Worm (Caenorhabditis elegans) whole organism, L3 larva: ENCODE results near the gene Y42G9A.3.

Experiments
- R02D3.7 ChIP-seq: fragments of 150-350 bp; optimal IDR thresholded peaks from 2 replicates; lab custom pipeline; 2014; ENCODE audit warnings: missing biosample characterization, missing genetic modification characterization
- ZK546.5 ChIP-seq: sonication (generic microtip); optimal IDR thresholded peaks from 2 replicates; lab custom pipeline; 2017; ENCODE audit warnings: missing biosample characterization, missing genetic modification characterization
- aly-2 ChIP-seq: fragments of 150-350 bp; optimal IDR thresholded peaks from 2 replicates; lab custom pipeline; 2014; ENCODE audit warnings: missing biosample characterization, missing genetic modification characterization
- ama-1 ChIP-seq: fragments of 150-350 bp; optimal IDR thresholded peaks from 2 replicates; lab custom pipeline; 2018
- ceh-16 ChIP-seq: sonication (generic microtip); optimal IDR thresholded peaks from 2 replicates; lab custom pipeline; 2017; ENCODE audit warnings: missing biosample characterization, missing genetic modification characterization
- ceh-28 ChIP-seq: fragments of 150-350 bp; optimal IDR thresholded peaks from 2 replicates; lab custom pipeline; 2014; ENCODE audit warnings: missing biosample characterization, missing genetic modification reagents, missing genetic modification characterization
- ceh-9 ChIP-seq: sonication (generic microtip); optimal IDR thresholded peaks from 2 replicates; lab custom pipeline; 2018; ENCODE audit warnings: missing biosample characterization, missing genetic modification characterization
- daf-12 ChIP-seq: fragments of 150-350 bp; optimal IDR thresholded peaks from 2 replicates; lab custom pipeline; 2014; ENCODE audit warnings: missing biosample characterization, missing genetic modification reagents, missing genetic modification characterization
- egl-27 ChIP-seq: sonication (generic microtip); optimal IDR thresholded peaks from 4 replicates; lab custom pipeline; 2017; ENCODE audit warnings: missing biosample characterization, missing genetic modification reagents, missing genetic modification characterization
- egl-5 ChIP-seq: fragments of 150-350 bp; optimal IDR thresholded peaks from 2 replicates; lab custom pipeline; 2017; ENCODE audit warnings: missing biosample characterization, missing genetic modification reagents, missing genetic modification characterization, inconsistent platforms
- elt-1 ChIP-seq: fragments of 150-350 bp; optimal IDR thresholded peaks from 2 replicates; lab custom pipeline; 2014; ENCODE audit warnings: missing biosample characterization, missing genetic modification characterization
- elt-2 ChIP-seq: sonication (generic microtip); optimal IDR thresholded peaks from 2 replicates; lab custom pipeline; 2016; ENCODE audit warnings: missing genetic modification reagents, mild to moderate bottlenecking, missing genetic modification characterization, missing compliant biosample characterization
- fkh-2 ChIP-seq: fragments of 150-350 bp; optimal IDR thresholded peaks from 2 replicates; lab custom pipeline; 2014; ENCODE audit warnings: missing biosample characterization, missing genetic modification reagents, missing genetic modification characterization
- fos-1 ChIP-seq: fragments of 150-350 bp; optimal IDR thresholded peaks from 2 replicates; lab custom pipeline; 2014; ENCODE audit warnings: missing biosample characterization, missing genetic modification characterization
- hmg-11 ChIP-seq: sonication (generic microtip); optimal IDR thresholded peaks from 2 replicates; lab custom pipeline; 2016; ENCODE audit warnings: missing genetic modification characterization, missing compliant biosample characterization
- jun-1 ChIP-seq: fragments of 150-350 bp; optimal IDR thresholded peaks from 2 replicates; lab custom pipeline; 2014; ENCODE audit warnings: missing biosample characterization, missing genetic modification reagents, missing genetic modification characterization
- lin-39 ChIP-seq: fragments of 150-350 bp; optimal IDR thresholded peaks from 2 replicates; lab custom pipeline; 2018; ENCODE audit warnings: missing biosample characterization, missing genetic modification reagents, missing genetic modification characterization
- lsy-12 ChIP-seq: sonication (generic microtip); optimal IDR thresholded peaks from 2 replicates; lab custom pipeline; 2016; ENCODE audit warnings: mild to moderate bottlenecking, missing genetic modification characterization, missing compliant biosample characterization
- mdl-1 ChIP-seq: fragments of 150-350 bp; optimal IDR thresholded peaks from 2 replicates; lab custom pipeline; 2014; ENCODE audit warnings: missing biosample characterization, missing genetic modification characterization
- nfya-1 ChIP-seq: sonication (generic microtip); optimal IDR thresholded peaks from 2 replicates; lab custom pipeline; 2017; ENCODE audit warnings: missing genetic modification characterization, mild to moderate bottlenecking, missing compliant biosample characterization, antibody characterized with exemption, moderate library complexity; ENCODE audit not compliant: insufficient read depth
- nhr-11 ChIP-seq: fragments of 150-350 bp; optimal IDR thresholded peaks from 2 replicates; lab custom pipeline; 2014; ENCODE audit warnings: missing biosample characterization, missing genetic modification characterization
- nhr-12 ChIP-seq: fragments of 150-350 bp; optimal IDR thresholded peaks from 2 replicates; lab custom pipeline; 2014; ENCODE audit warnings: missing biosample characterization, missing genetic modification characterization
- nhr-23 ChIP-seq: fragments of 150-350 bp; optimal IDR thresholded peaks from 2 replicates; lab custom pipeline; 2014; ENCODE audit warnings: missing biosample characterization, missing genetic modification reagents, missing genetic modification characterization
- nhr-237 ChIP-seq: fragments of 150-350 bp; optimal IDR thresholded peaks from 2 replicates; lab custom pipeline; 2014; ENCODE audit warnings: missing biosample characterization, missing genetic modification characterization
- nhr-25 ChIP-seq: sonication (generic microtip); optimal IDR thresholded peaks from 2 replicates; lab custom pipeline; 2017; ENCODE audit warnings: missing biosample characterization, missing genetic modification characterization
- nhr-28 ChIP-seq: fragments of 150-350 bp; optimal IDR thresholded peaks from 2 replicates; lab custom pipeline; 2014; ENCODE audit warnings: missing biosample characterization, missing genetic modification characterization
- nhr-43 ChIP-seq: sonication (generic microtip); optimal IDR thresholded peaks from 2 replicates; lab custom pipeline; 2016; ENCODE audit warnings: mild to moderate bottlenecking, missing genetic modification characterization, missing compliant biosample characterization; ENCODE audit not compliant: poor library complexity, severe bottlenecking
- nhr-67 ChIP-seq: fragments of 150-350 bp; optimal IDR thresholded peaks from 2 replicates; lab custom pipeline; 2014; ENCODE audit warnings: missing biosample characterization, missing genetic modification characterization
- nhr-77 ChIP-seq: fragments of 150-350 bp; optimal IDR thresholded peaks from 2 replicates; lab custom pipeline; 2014; ENCODE audit warnings: missing biosample characterization, missing genetic modification characterization
- pha-4 ChIP-seq: fragments of 150-350 bp; optimal IDR thresholded peaks from 2 replicates; lab custom pipeline; 2014; ENCODE audit warnings: missing biosample characterization, missing genetic modification reagents, missing genetic modification characterization
- pqm-1 ChIP-seq: fragments of 150-350 bp; optimal IDR thresholded peaks from 2 replicates; lab custom pipeline; 2017; ENCODE audit warnings: missing biosample characterization, missing genetic modification characterization, inconsistent platforms
- sea-2 ChIP-seq: fragments of 150-350 bp; sonication (generic microtip); optimal IDR thresholded peaks from 4 replicates; lab custom pipeline; 2014; ENCODE audit warnings: missing biosample characterization, missing genetic modification reagents, missing genetic modification characterization
- skn-1 ChIP-seq: fragments of 150-350 bp; optimal IDR thresholded peaks from 2 replicates; lab custom pipeline; 2014; ENCODE audit warnings: missing biosample characterization, missing genetic modification characterization
- snpc-4 ChIP-seq: fragments of 150-350 bp; optimal IDR thresholded peaks from 2 replicates; lab custom pipeline; 2014; ENCODE audit warnings: missing biosample characterization, missing genetic modification characterization
- tbx-2 ChIP-seq: sonication (generic microtip); optimal IDR thresholded peaks from 2 replicates; lab custom pipeline; 2016; ENCODE audit warnings: mild to moderate bottlenecking, missing genetic modification characterization, missing compliant biosample characterization
- unc-39 ChIP-seq: sonication (generic microtip); optimal IDR thresholded peaks from 4 replicates; lab custom pipeline; 2017; ENCODE audit warnings: missing biosample characterization, missing genetic modification characterization
- unc-62 ChIP-seq: fragments of 150-350 bp; sonication (generic microtip); optimal IDR thresholded peaks from 4 replicates; lab custom pipeline; 2014; ENCODE audit warnings: missing biosample characterization, missing genetic modification reagents, missing genetic modification characterization
- zag-1 ChIP-seq: fragments of 150-350 bp; optimal IDR thresholded peaks from 2 replicates; lab custom pipeline; 2014; ENCODE audit warnings: missing biosample characterization, missing genetic modification characterization
- ztf-4 ChIP-seq: fragments of 150-350 bp; optimal IDR thresholded peaks from 2 replicates; lab custom pipeline; 2014; ENCODE audit warnings: missing biosample characterization, missing genetic modification characterization

Y42G9A.3 gene

DNA sequence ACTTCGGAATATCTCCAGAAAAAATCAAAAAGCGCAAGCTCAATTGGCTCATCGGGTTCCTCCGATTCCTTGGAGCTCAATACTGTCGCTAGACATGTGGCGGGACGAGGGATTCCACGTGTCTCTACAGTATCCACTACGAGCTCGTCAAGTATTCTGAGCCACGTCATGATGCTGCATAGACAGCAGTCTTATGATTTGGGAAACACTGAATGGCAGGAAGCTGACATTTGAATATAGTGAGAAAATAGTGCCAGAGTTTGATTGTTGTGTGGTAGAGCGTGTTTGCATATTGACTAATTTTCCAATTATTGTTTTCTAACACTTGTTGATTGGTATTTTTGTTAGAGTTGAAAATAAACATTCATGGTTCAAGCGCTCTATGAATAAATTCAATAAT is 17.3 kb downstream of the Y42G9A.3 start:
- no peak for TF ChIP-seq ZK546.5 (tag; lab: Kevin White, UChicago)
- no peak for TF ChIP-seq ceh-28
- no peak for TF ChIP-seq tbx-2 (tag; lab: Kevin White, UChicago)
- no peak for TF ChIP-seq ceh-9 (tag; lab: Kevin White, UChicago)
- TF ChIP-seq sea-2, result no peak
- TF ChIP-seq fos-1 (tag; lab: Kevin White, UChicago), result no peak
- no peak for TF ChIP-seq mdl-1 (tag; lab: Kevin White, UChicago)
- TF ChIP-seq unc-39, result no peak
- TF ChIP-seq snpc-4 (tag; lab: Kevin White, UChicago), result no peak
- no peak for TF ChIP-seq skn-1 (tag; lab: Kevin White, UChicago)
- no peak for TF ChIP-seq fkh-2 (tag; lab: Kevin White, UChicago)
- TF ChIP-seq jun-1, result no peak
- no peak for TF ChIP-seq ceh-16 (tag; lab: Kevin White, UChicago)
- TF ChIP-seq nhr-28 (tag; lab: Kevin White, UChicago), result no peak
- no peak for TF ChIP-seq unc-62 (GFP tag; lab: Kevin White, UChicago)
- TF ChIP-seq nhr-77 (tag; lab: Kevin White, UChicago), result no peak
- TF ChIP-seq pqm-1 (tag; lab: Kevin White, UChicago), result no peak
- TF ChIP-seq nhr-25 (tag; lab: Kevin White, UChicago), result no peak
- TF ChIP-seq nfya-1 (tag; lab: Kevin White, UChicago), result no peak
- no peak for TF ChIP-seq daf-12 (tag; lab: Kevin White, UChicago)
- TF ChIP-seq, all 47 proteins: peak for 0

DNA sequence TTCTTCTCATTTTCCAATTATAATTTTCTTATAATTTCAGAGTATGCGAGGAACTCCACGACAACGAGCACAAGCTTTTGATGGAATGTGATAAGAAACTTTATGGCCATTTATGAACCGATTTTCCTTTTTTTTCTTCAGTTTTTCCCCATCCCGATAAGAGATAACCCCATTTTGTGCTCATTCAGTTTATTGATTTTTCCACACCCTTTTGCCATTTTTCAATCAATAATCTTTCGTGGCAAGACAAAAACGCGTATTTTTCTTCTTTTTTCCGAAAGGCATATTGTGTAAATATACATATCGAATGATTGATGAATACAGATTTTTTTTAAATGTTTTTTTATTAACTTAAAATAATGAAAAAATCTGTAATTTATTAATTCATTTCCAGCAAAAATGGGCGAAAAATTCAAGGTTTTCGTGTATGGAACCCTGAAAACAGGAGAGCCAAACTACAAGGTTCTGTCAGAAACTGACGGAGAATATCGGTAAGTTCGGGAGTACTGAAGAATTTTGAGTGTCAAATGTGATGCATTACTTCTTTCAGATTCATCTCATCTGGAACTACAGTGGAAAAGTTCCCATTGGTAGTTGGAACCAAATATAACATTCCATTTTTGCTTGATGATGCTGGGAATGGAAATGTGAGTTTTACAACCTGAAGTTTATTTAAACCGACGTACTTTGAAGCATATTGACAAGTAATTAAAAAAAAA is 18.4 kb downstream of the Y42G9A.3 start, which contains the start of gene F42A10.9:
TSS of gene F42A10.9 (plus strand) at position 321 of the 719 bp plus-strand sequence.
- TF ChIP-seq pha-4 (tag; lab: Kevin White, UChicago), result peak; percentile 17
- peak; percentile 20 for TF ChIP-seq nhr-25 (tag; lab: Kevin White, UChicago)
- TF ChIP-seq sea-2, result no peak
- TF ChIP-seq zag-1 (tag; lab: Kevin White, UChicago), result no peak
- TF ChIP-seq nhr-43 (tag; lab: Kevin White, UChicago), result peak; percentile 9
- TF ChIP-seq ama-1 (lab: Kevin White, UChicago), result peak; percentile 88
- TF ChIP-seq elt-2 (tag; lab: Kevin White, UChicago), result peak; percentile 68
- TF ChIP-seq lin-39 (tag; lab: Kevin White, UChicago), result no peak
- TF ChIP-seq fos-1 (tag; lab: Kevin White, UChicago), result no peak
- TF ChIP-seq ztf-4 (tag; lab: Kevin White, UChicago), result peak; percentile 61
- TF ChIP-seq, all 47 proteins: peak for 6

DNA sequence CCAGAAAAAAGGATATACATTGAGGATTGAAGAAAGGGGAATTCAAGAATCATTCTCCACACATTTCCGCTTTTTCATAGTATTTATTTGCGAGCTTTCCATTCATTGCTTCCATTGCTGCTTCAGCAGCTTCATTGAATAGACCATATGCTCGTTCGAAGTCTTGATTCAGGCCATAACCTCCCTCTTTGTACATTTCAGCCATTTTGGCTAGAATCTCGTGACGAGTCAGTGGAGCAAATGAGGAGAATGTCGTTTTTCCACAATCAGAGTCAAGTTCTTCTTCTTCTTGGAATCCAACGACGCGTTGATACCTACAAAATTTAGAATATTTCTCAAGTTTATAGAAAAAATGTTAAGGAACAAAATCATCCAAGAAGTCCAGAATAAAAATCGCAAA is 19.2 kb downstream of the Y42G9A.3 start:
- TF ChIP-seq ama-1 (lab: Kevin White, UChicago) (peak; percentile 73), ztf-4 (tag; lab: Kevin White, UChicago) (no peak), elt-1 (tag; lab: Kevin White, UChicago) (no peak)

DNA sequence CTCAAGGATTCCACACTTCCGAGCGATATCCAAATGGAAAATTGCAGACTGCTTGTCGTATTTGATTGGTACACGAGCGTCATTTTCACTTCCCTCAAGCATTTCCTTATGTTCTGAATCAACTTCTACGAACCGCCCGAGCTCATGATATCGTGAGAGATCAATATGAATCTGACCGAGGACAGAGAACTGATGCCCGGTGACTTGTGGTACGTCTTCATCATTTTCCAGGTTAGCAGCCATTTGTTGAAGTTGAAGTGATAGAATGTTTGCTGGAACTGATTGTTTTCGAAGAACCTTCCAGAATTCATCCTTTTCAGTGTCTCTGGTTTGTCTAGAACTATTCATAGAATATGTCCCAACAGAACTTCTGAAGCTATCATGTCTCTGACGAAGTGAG is 20.6 kb downstream of the Y42G9A.3 start:
- no peak for TF ChIP-seq egl-5 (tag; lab: Kevin White, UChicago)
- no peak for TF ChIP-seq pha-4 (tag; lab: Kevin White, UChicago)
- no peak for TF ChIP-seq hmg-11 (tag; lab: Kevin White, UChicago)
- no peak for TF ChIP-seq nhr-28 (tag; lab: Kevin White, UChicago)

DNA sequence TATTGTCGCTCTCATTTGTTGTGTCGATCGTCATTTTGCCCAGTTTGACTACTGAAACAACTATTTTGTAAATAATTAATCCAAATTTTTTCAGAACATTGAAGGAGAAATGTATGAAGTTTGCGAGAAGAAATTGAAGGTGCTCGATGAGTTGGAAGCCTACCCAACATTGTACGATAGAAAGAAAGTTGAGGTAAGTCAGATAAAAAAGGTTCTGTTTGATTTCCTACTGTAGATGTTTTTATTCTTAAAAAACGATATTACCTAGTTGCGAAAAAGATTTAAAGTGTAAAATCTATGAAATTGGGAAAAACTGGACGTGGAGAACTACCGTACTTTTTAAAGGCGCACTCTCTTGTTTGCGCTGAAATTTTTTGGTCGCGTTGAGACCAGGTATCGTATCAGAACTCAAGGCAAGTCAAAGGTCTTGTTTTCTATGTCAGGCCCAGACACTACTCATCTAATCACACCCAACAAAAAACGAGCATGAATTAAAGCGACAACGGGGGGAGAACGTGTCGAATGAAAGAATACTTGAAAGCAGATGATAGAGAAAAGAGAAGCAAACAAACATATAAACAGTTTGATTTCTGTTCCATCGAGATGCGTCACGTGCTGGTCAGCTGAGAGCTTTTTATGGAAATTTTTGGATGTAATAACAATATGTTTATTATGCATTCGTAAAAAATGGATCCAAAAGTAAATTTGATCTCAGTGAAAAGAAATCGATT is 22.6 kb downstream of the Y42G9A.3 start, which contains the start of gene efk-1:
TSS of gene efk-1 (minus strand) at position 51 of the 731 bp plus-strand sequence.
- TF ChIP-seq nhr-43 (tag; lab: Kevin White, UChicago) (no peak), ceh-9 (tag; lab: Kevin White, UChicago) (no peak), R02D3.7 (tag; lab: Kevin White, UChicago) (no peak), zag-1 (tag; lab: Kevin White, UChicago) (no peak), ZK546.5 (tag; lab: Kevin White, UChicago) (no peak), nhr-23 (tag; lab: Kevin White, UChicago) (no peak), elt-2 (tag; lab: Kevin White, UChicago) (peak; percentile 66), skn-1 (tag; lab: Kevin White, UChicago) (no peak), ceh-16 (tag; lab: Kevin White, UChicago) (no peak), ztf-4 (tag; lab: Kevin White, UChicago) (no peak), pqm-1 (tag; lab: Kevin White, UChicago) (peak; percentile 77), egl-27 (tag; lab: Kevin White, UChicago) (no peak), hmg-11 (tag; lab: Kevin White, UChicago) (no peak), unc-62 (GFP tag; lab: Kevin White, UChicago) (no peak), nhr-12 (tag; lab: Kevin White, UChicago) (no peak), pha-4 (tag; lab: Kevin White, UChicago) (peak; percentile 53), lsy-12 (tag; lab: Kevin White, UChicago) (no peak), nhr-237 (tag; lab: Kevin White, UChicago) (no peak), lin-39 (tag; lab: Kevin White, UChicago) (no peak), unc-39 (no peak), nhr-67 (tag; lab: Kevin White, UChicago) (no peak), aly-2 (no peak), nhr-11 (no peak), fos-1 (tag; lab: Kevin White, UChicago) (no peak), nfya-1 (tag; lab: Kevin White, UChicago) (no peak), ama-1 (lab: Kevin White, UChicago) (peak; percentile 85)
